Worm (Caenorhabditis elegans) whole organism, L1 larva: ENCODE results near the gene Y51A2D.13.

ENCODE experiments used
- ceh-82 ChIP-seq, 3 experiments: fragments of 150-350 bp in 1 of 3; sonication (generic microtip) in 2 of 3; optimal IDR thresholded peaks; 2 replicates each; lab custom pipeline; 2014 to 2017; ENCODE audit warnings: missing biosample characterization in 3 of 3, missing genetic modification characterization in 3 of 3
- lin-13 ChIP-seq: fragments of 150-350 bp; optimal IDR thresholded peaks from 2 replicates; lab custom pipeline; 2014; ENCODE audit warnings: missing biosample characterization, missing genetic modification reagents, missing genetic modification characterization
- nhr-76 ChIP-seq: sonication (generic microtip); optimal IDR thresholded peaks from 2 replicates; lab custom pipeline; 2017; ENCODE audit warnings: missing biosample characterization, missing genetic modification characterization
- pax-3 ChIP-seq: fragments of 200-800 bp; sonication (Bioruptor generic); optimal IDR thresholded peaks from 2 replicates; lab custom pipeline; 2018; ENCODE audit warnings: mild to moderate bottlenecking, missing genetic modification characterization, moderate library complexity, missing compliant biosample characterization
- pqm-1 ChIP-seq: sonication (generic microtip); optimal IDR thresholded peaks from 3 replicates; lab custom pipeline; 2017; ENCODE audit warnings: missing biosample characterization, missing genetic modification characterization
- skn-1 ChIP-seq: fragments of 150-350 bp; optimal IDR thresholded peaks from 2 replicates; lab custom pipeline; 2014; ENCODE audit warnings: missing biosample characterization, missing genetic modification characterization

DNA sequence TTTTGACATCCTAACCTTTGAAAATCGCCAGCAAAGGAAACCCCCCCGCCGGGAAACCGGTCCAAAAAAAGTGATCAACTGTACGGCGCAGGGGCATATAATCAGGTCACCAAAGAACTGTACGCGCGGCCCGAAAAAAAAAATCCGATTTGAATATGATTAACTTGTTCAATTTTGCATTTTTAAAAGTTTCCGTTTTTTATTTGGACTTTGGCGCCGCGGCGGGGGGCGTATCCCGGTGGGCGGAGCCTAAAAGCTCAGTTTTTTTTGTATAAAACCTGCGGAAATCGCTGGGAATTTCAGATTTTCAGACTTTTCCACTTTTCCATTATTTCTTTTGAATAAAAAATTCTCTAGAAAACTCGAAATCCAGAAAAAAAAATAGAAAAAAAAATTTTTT is 55.1 kb downstream of the Y51A2D.13 start, which contains the start of gene hmit-1.2:
- TF ChIP-seq nhr-76 (tag; lab: Kevin White, UChicago) = no peak
- TF ChIP-seq lin-13 (GFP tag; lab: Kevin White, UChicago) = no peak
- TF ChIP-seq pax-3 (tag; lab: Kevin White, UChicago) = no peak
- no peak for TF ChIP-seq pqm-1
- no peak for TF ChIP-seq ceh-82 (tag; optimal IDR thresholded peaks at IDR 0.05; lab: Kevin White, UChicago)
- TF ChIP-seq skn-1 (tag; lab: Kevin White, UChicago) = no peak
